Worm (Caenorhabditis elegans): ENCODE measurements around the gene clec-178.

clec-178 gene

ce11 chrIV:5674435-5674834 lies 20.7 kb downstream of the clec-178 start, which contains the start of gene srd-5:
TSS of gene srd-5 (minus strand) at chrIV:5674535.
- no peak for TF ChIP-seq skn-1 (tag; optimal IDR thresholded peaks at IDR 0.05)
- TF ChIP-seq ceh-82 (tag; optimal IDR thresholded peaks at IDR 0.05) = no peak
- TF ChIP-seq unc-39 (tag; optimal IDR thresholded peaks at IDR 0.05) = no peak

DNA sequence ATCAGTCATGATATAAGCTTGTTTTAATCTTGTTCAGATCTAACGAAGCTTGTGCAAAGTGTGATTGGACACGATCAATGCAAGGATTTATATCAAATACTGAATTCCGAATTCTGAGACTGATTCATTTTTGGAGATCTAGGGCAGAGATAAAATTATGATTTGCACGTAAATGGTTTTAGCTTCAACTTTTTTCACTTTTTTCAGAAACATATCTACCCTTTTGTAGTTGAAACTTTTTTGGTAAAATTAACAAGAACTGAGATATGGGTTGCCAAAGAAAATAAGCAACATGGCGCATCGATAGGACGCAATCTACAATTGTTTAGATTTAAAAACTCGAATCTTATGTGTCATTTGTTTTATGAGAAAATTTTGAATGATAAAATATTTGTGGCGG lies 24.3 kb downstream of the clec-178 start, which contains the start of gene C55C3.4:
Gene C55C3.4 (minus strand): TSS at position 101 of the 400 bp plus-strand sequence.
- TF ChIP-seq fkh-10 (GFP tag; optimal IDR thresholded peaks at IDR 0.05) (no peak), fkh-2 (tag; optimal IDR thresholded peaks at IDR 0.05) (no peak), tbx-2 (tag; optimal IDR thresholded peaks at IDR 0.05) (no peak), mdl-1 (tag; optimal IDR thresholded peaks at IDR 0.05) (no peak), nhr-25 (tag; optimal IDR thresholded peaks at IDR 0.05) (no peak), egl-27 (tag; optimal IDR thresholded peaks at IDR 0.05) (no peak), lsy-12 (tag; optimal IDR thresholded peaks at IDR 0.05) (no peak)

ce11 chrIV:5682547-5683234 lies 28.9 kb downstream of the clec-178 start, which contains the start of the genes C55C3.7 and C55C3.6:
TSS of gene C55C3.7 (minus strand) at chrIV:5682647.
TSS of gene C55C3.6 (plus strand) at chrIV:5683184.
- TF ChIP-seq ceh-9 (tag; optimal IDR thresholded peaks at IDR 0.05) (no peak), tbx-2 (tag; optimal IDR thresholded peaks at IDR 0.05) (no peak), R02D3.7 (tag; optimal IDR thresholded peaks at IDR 0.05) (no peak), nhr-23 (tag; optimal IDR thresholded peaks at IDR 0.05) (no peak), egl-27 (tag; optimal IDR thresholded peaks at IDR 0.05) (no peak), nhr-237 (tag; optimal IDR thresholded peaks at IDR 0.05) (no peak), pha-4 (tag; optimal IDR thresholded peaks at IDR 0.05) (no peak), ceh-28 (tag; optimal IDR thresholded peaks at IDR 0.05) (no peak), nhr-77 (tag; optimal IDR thresholded peaks at IDR 0.05) (no peak), lin-39 (tag; optimal IDR thresholded peaks at IDR 0.05) (no peak), ztf-11 (tag; optimal IDR thresholded peaks at IDR 0.05) (no peak), nhr-25 (tag; optimal IDR thresholded peaks at IDR 0.05) (no peak), sea-2 (GFP tag; optimal IDR thresholded peaks at IDR 0.05) (no peak), fos-1 (tag; optimal IDR thresholded peaks at IDR 0.05) (no peak), mdl-1 (tag; optimal IDR thresholded peaks at IDR 0.05) (no peak), ztf-4 (tag; optimal IDR thresholded peaks at IDR 0.05) (no peak), pqm-1 (tag; optimal IDR thresholded peaks at IDR 0.05) (no peak)

DNA sequence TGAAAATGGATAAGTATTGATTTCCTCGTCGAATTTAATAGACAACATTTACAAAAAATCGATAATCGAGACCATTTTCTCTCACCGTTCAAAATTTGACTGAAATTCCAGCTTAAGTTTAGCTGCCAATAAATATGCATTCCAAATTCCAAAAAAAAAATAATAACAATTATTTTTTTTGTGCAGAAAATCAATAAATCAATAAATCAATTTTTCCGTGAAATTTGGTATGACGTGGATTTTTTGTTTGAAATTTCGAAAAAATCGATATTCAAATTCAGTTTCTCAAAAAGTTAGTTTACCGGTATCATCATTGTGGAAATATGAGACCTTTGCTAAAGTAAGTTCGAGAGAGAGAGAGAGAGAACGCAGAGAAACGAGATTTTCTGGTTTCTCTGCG lies 31.3 kb downstream of the clec-178 start, which contains the start of gene C55C3.3:
Gene C55C3.3 (plus strand): TSS at position 274 of the 400 bp plus-strand sequence.
- TF ChIP-seq ceh-28 (tag; optimal IDR thresholded peaks at IDR 0.05) (peak; percentile 97), egl-27 (tag; optimal IDR thresholded peaks at IDR 0.05) (no peak)

DNA sequence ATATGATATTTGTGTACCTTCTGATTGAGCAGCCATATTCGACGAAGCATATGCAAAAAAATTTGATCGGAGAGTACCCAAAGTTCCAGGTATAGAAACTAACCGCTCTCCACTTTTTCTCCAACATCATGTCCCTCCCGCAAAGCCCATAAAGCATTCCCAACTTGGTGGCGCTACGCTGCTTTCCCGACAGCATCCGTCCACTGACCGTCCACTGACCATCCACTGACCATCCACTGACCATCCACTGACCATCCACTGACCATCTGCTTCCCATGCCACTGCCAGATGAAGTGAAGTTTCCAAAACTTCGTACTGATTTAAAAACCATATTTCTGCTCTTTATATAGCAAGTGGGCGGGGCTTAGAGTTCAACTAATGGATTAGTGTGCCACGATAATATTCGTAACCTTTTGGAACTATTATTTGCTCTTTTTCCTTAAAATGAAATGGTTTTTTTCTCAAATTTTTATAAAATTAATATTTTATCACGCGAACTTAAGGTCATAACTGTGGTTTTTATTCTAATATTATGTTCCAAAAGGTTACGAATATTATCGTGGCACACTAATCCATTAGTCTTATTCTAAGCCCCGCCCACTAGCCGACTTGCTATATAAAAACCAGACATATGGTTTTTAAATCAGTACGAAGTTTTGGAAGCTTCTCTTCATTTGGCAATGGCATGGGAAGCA lies 36.8 kb downstream of the clec-178 start, which contains the start of gene C55C3.8:
Gene C55C3.8 (plus strand): TSS at position 645 of the 695 bp plus-strand sequence.
- no peak for TF ChIP-seq nhr-12 (tag; optimal IDR thresholded peaks at IDR 0.05)

ce11 chrIV:5700372-5700771 lies 46.6 kb downstream of the clec-178 start:
- TF ChIP-seq nhr-25 (tag; optimal IDR thresholded peaks at IDR 0.05) (peak; percentile 64), ceh-82 (tag; optimal IDR thresholded peaks at IDR 0.05) (no peak)

DNA sequence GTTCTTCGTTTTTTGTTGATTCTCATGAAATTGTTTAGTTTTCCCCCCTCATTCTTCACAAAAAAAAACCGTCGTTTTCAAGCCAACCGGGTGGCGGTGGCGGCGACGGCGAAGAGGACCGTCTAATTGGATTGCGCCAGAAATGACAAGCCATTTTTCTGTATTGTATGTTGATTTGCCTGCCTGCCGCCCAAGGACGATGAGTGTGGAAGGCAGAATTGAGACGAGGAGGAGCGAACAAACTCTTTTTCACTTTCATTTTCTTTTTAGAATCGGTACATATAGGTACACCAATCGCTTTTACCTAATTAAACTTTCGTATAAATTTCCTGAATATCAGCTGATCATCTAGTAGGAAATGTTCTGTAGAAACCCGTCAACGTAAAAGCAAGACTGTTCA lies 47.9 kb downstream of the clec-178 start:
- TF ChIP-seq nhr-25 (tag; optimal IDR thresholded peaks at IDR 0.05) (peak; percentile 50), pha-4 (tag; optimal IDR thresholded peaks at IDR 0.05) (no peak), fkh-10 (GFP tag; optimal IDR thresholded peaks at IDR 0.05) (no peak)

ce11 chrIV:5703443-5703842 lies 49.7 kb downstream of the clec-178 start, which contains the start of the genes C55C3.73 and perm-5:
TSS of gene C55C3.73 (minus strand) at chrIV:5703451.
TSS of gene perm-5 (minus strand) at chrIV:5703468.
- TF ChIP-seq egl-5 (tag; optimal IDR thresholded peaks at IDR 0.05) (no peak), jun-1 (tag; optimal IDR thresholded peaks at IDR 0.05) (no peak), tbx-2 (tag; optimal IDR thresholded peaks at IDR 0.05) (no peak), egl-27 (tag; optimal IDR thresholded peaks at IDR 0.05) (no peak), aly-2 (tag; optimal IDR thresholded peaks at IDR 0.05) (no peak), nhr-11 (tag; optimal IDR thresholded peaks at IDR 0.05) (no peak), R02D3.7 (tag; optimal IDR thresholded peaks at IDR 0.05) (no peak), fos-1 (tag; optimal IDR thresholded peaks at IDR 0.05) (no peak), ceh-16 (tag; optimal IDR thresholded peaks at IDR 0.05) (no peak)

Measured in whole organism, L3 larva.